Worm (Caenorhabditis elegans): ENCODE measurements around the gene R08E3.3.

Gene R08E3.3

ce11 chrX:4869627-4870026 lies 51.2 kb downstream of the R08E3.3 start:
- no peak for TF ChIP-seq ama-1 (optimal IDR thresholded peaks at IDR 0.05)
- no peak for TF ChIP-seq fos-1 (tag; optimal IDR thresholded peaks at IDR 0.05)
- TF ChIP-seq elt-2 (tag; optimal IDR thresholded peaks at IDR 0.05), result no peak
- TF ChIP-seq ZK546.5 (tag; optimal IDR thresholded peaks at IDR 0.05), result no peak
- no peak for TF ChIP-seq hmg-11 (tag; optimal IDR thresholded peaks at IDR 0.05)
- no peak for TF ChIP-seq mdl-1 (tag; optimal IDR thresholded peaks at IDR 0.05)
- no peak for TF ChIP-seq ceh-16 (tag; optimal IDR thresholded peaks at IDR 0.05)
- TF ChIP-seq ceh-9 (tag; optimal IDR thresholded peaks at IDR 0.05), result no peak
- no peak for TF ChIP-seq elt-3 (tag; optimal IDR thresholded peaks at IDR 0.05)
- TF ChIP-seq nhr-67 (tag; optimal IDR thresholded peaks at IDR 0.05), result no peak
- TF ChIP-seq nhr-12 (tag; optimal IDR thresholded peaks at IDR 0.05), result no peak
- TF ChIP-seq lsy-12 (tag; optimal IDR thresholded peaks at IDR 0.05), result no peak
- TF ChIP-seq unc-62 (GFP tag; optimal IDR thresholded peaks at IDR 0.05), result no peak
- no peak for TF ChIP-seq elt-1 (tag; optimal IDR thresholded peaks at IDR 0.05)
- no peak for TF ChIP-seq egl-5 (tag; optimal IDR thresholded peaks at IDR 0.05)
- no peak for TF ChIP-seq lin-15B (tag; optimal IDR thresholded peaks at IDR 0.05)
- no peak for TF ChIP-seq nhr-237 (tag; optimal IDR thresholded peaks at IDR 0.05)

DNA sequence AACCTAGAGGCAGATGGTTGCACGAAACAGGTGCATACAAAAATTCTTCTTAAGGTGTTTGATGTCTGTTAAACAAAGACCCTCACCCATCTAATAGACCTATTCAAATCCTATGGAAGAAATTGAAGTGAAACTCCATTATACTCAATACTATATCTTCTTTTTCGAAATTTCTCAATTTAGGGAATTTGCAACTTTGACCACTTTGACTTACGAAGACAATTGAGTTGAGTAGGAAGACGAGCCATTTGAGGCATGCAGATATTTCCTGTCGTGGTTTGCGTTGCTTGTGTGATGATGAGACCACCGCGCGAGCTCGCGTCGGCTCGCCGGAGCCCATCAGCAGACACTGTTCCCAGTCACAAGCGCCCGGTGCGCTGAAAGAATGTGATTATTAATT lies 52.3 kb downstream of the R08E3.3 start:
- TF ChIP-seq elt-2 (tag; optimal IDR thresholded peaks at IDR 0.05) (no peak), ztf-11 (tag; optimal IDR thresholded peaks at IDR 0.05) (no peak)

All from whole organism, L3 larva.